Worm (Caenorhabditis elegans): ENCODE measurements around the gene Y49F6B.13.
A peak's percentile ranks its signal among the peaks of the same experiment; 100 is the strongest.

The Y49F6B.13 gene

ce11 chrII:3425433-3425832 lies 46.1 kb downstream of the Y49F6B.13 start, which contains the start of gene nep-11:
TSS of gene nep-11 (minus strand) at chrII:3425533.
- TF ChIP-seq lin-14 (GFP tag; optimal IDR thresholded peaks at IDR 0.05): no peak
- TF ChIP-seq hlh-4 (tag; optimal IDR thresholded peaks at IDR 0.05): no peak
- TF ChIP-seq skn-1 (tag; optimal IDR thresholded peaks at IDR 0.05): no peak
- TF ChIP-seq mdl-1 (tag; optimal IDR thresholded peaks at IDR 0.05): no peak
- TF ChIP-seq ztf-11 (tag; optimal IDR thresholded peaks at IDR 0.05): no peak
- no peak for TF ChIP-seq isw-1 (GFP tag; IDR thresholded peaks at IDR 0.05)
- TF ChIP-seq C34B4.2 (tag; optimal IDR thresholded peaks at IDR 0.05): no peak
- no peak for TF ChIP-seq nhr-90 (tag; optimal IDR thresholded peaks at IDR 0.05; ENCODE audit: poor library complexity)
- TF ChIP-seq irx-1 (tag; optimal IDR thresholded peaks at IDR 0.05): no peak
- TF ChIP-seq snpc-4 (tag; optimal IDR thresholded peaks at IDR 0.05): no peak
- TF ChIP-seq nhr-28 (tag; optimal IDR thresholded peaks at IDR 0.05): no peak
- TF ChIP-seq lin-35 (GFP tag; optimal IDR thresholded peaks at IDR 0.05): no peak
- TF ChIP-seq nhr-12 (tag; optimal IDR thresholded peaks at IDR 0.05): no peak
- TF ChIP-seq hpl-2 (GFP tag; optimal IDR thresholded peaks at IDR 0.05): no peak
- no peak for TF ChIP-seq C16A3.4 (tag; optimal IDR thresholded peaks at IDR 0.05)
- TF ChIP-seq dsc-1 (tag; optimal IDR thresholded peaks at IDR 0.05): no peak

ce11 chrII:3422938-3423337 lies 48.6 kb downstream of the Y49F6B.13 start:
- TF ChIP-seq F16B12.6 (tag; optimal IDR thresholded peaks at IDR 0.05) (no peak), egl-13 (tag; optimal IDR thresholded peaks at IDR 0.05) (no peak), ama-1 (optimal IDR thresholded peaks at IDR 0.05) (no peak), efl-1 (optimal IDR thresholded peaks at IDR 0.05) (no peak), efl-1 (GFP tag; optimal IDR thresholded peaks at IDR 0.05 in 1 of 2) (peak in 1 of 2 experiments; percentile 80), zag-1 (tag; optimal IDR thresholded peaks at IDR 0.05) (no peak)

Data from whole organism, L1 larva.